Fruit fly (Drosophila melanogaster) whole organism, embryonic: Measurements from ENCODE around the gene CG17633.

Experiments used
- ATbp ChIP-seq: fragments of 200-800 bp; sonication (Bioruptor generic); optimal IDR thresholded peaks from 2 replicates; lab custom pipeline; 2017; ENCODE audit warnings: missing biosample characterization, mild to moderate bottlenecking, missing genetic modification characterization, missing genetic modification reagents
- Bdp1 ChIP-seq: fragments of 200-800 bp; sonication (Bioruptor generic); optimal IDR thresholded peaks from 3 replicates; lab custom pipeline; 2016; ENCODE audit warnings: missing biosample characterization, missing genetic modification characterization
- CG11247 ChIP-seq: fragments of 200-800 bp; sonication (Bioruptor generic); IDR thresholded peaks from 2 replicates; pipeline ENCODE4 v1.3.6; 2022; ENCODE audit warnings: missing biosample characterization, missing genetic modification characterization
- CG14860 ChIP-seq: fragments of 200-800 bp; sonication (Bioruptor generic); IDR thresholded peaks from 3 replicates; pipeline ENCODE4 v1.3.6; 2022; ENCODE audit warnings: missing biosample characterization, missing genetic modification characterization; ENCODE audit not compliant: partially characterized antibody
- CG1603 ChIP-seq: fragments of 200-800 bp; sonication (Bioruptor generic); optimal IDR thresholded peaks from 2 replicates; lab custom pipeline; 2019; ENCODE audit warnings: missing biosample characterization, mild to moderate bottlenecking, missing genetic modification characterization, moderate library complexity
- CG17385 ChIP-seq: fragments of 200-800 bp; sonication (Bioruptor generic); optimal IDR thresholded peaks from 3 replicates; lab custom pipeline; 2018; ENCODE audit warnings: missing biosample characterization, mild to moderate bottlenecking, missing genetic modification characterization
- CG1832 ChIP-seq: fragments of 200-800 bp; sonication (Bioruptor generic); optimal IDR thresholded peaks from 2 replicates; lab custom pipeline; 2017; ENCODE audit warnings: missing biosample characterization, mild to moderate bottlenecking, missing genetic modification characterization, inconsistent platforms
- CG18619 ChIP-seq: fragments of 200-800 bp; sonication (Bioruptor generic); optimal IDR thresholded peaks from 3 replicates; lab custom pipeline; 2017; ENCODE audit warnings: missing biosample characterization, mild to moderate bottlenecking, missing genetic modification characterization
- CG3163 ChIP-seq: fragments of 200-800 bp; sonication (Bioruptor generic); optimal IDR thresholded peaks from 3 replicates; lab custom pipeline; 2016; ENCODE audit warnings: missing biosample characterization, missing genetic modification characterization
- CG3281 ChIP-seq: fragments of 200-800 bp; sonication (Bioruptor generic); optimal IDR thresholded peaks from 3 replicates; lab custom pipeline; 2017; ENCODE audit warnings: missing biosample characterization, mild to moderate bottlenecking, missing genetic modification characterization
- CG3838 ChIP-seq: fragments of 200-800 bp; sonication (Bioruptor generic); optimal IDR thresholded peaks from 3 replicates; lab custom pipeline; 2016; ENCODE audit warnings: missing biosample characterization, missing genetic modification characterization
- CG4360 ChIP-seq: fragments of 200-800 bp; sonication (Bioruptor generic); IDR thresholded peaks from 2 replicates; pipeline ENCODE4 v1.3.6; 2022; ENCODE audit warnings: missing biosample characterization, missing genetic modification characterization
- CG5953 ChIP-seq: fragments of 200-800 bp; sonication (Bioruptor generic); IDR thresholded peaks from 2 replicates; pipeline ENCODE4 v1.3.6; 2022; ENCODE audit warnings: missing biosample characterization, missing genetic modification characterization
- CG6854 ChIP-seq: fragments of 200-800 bp; sonication (Bioruptor generic); optimal IDR thresholded peaks from 3 replicates; lab custom pipeline; 2017; ENCODE audit warnings: missing biosample characterization, mild to moderate bottlenecking, missing genetic modification characterization
- CG8924 ChIP-seq: fragments of 200-800 bp; optimal IDR thresholded peaks from 3 replicates; lab custom pipeline; 2019; ENCODE audit warnings: missing biosample characterization, mild to moderate bottlenecking, missing genetic modification characterization, moderate library complexity
- Camta ChIP-seq: fragments of 200-800 bp; sonication (Bioruptor generic); optimal IDR thresholded peaks from 2 replicates; lab custom pipeline; 2016; ENCODE audit warnings: missing biosample characterization, missing genetic modification characterization
- CkIIα-i1 ChIP-seq: fragments of 200-800 bp; sonication (Bioruptor generic); IDR thresholded peaks from 2 replicates; pipeline ENCODE4 v1.3.6; 2022; ENCODE audit warnings: missing biosample characterization, missing genetic modification characterization
- D19B ChIP-seq: fragments of 200-800 bp; sonication (Bioruptor generic); optimal IDR thresholded peaks from 2 replicates; lab custom pipeline; 2017; ENCODE audit warnings: missing biosample characterization, mild to moderate bottlenecking, missing genetic modification characterization
- Dfd ChIP-seq, 2 experiments: fragments of >200 bp; optimal IDR thresholded peaks; 2 replicates each; lab custom pipeline; 2017; ENCODE audit warnings: missing biosample characterization in 2 of 2, missing genetic modification characterization in 2 of 2
- Doc2 ChIP-seq: fragments of 200-800 bp; sonication (Bioruptor generic); IDR thresholded peaks from 2 replicates; pipeline ENCODE4 v1.3.6; 2022; ENCODE audit warnings: missing biosample characterization, missing genetic modification characterization
- Drgx ChIP-seq: fragments of 200-800 bp; sonication (Bioruptor generic); IDR thresholded peaks from 2 replicates; pipeline ENCODE4 v1.3.6; 2022; ENCODE audit warnings: missing biosample characterization, missing genetic modification characterization
- Eip74EF ChIP-seq, 2 experiments: fragments of 200-800 bp in 1 of 2; fragments of >200 bp in 1 of 2; sonication (Bioruptor generic) in 1 of 2; optimal IDR thresholded peaks; 2 replicates each; lab custom pipeline; 2017 to 2019; ENCODE audit warnings: missing biosample characterization in 2 of 2, missing genetic modification characterization in 2 of 2, mild to moderate bottlenecking in 1 of 2, moderate library complexity in 1 of 2
- Ets97D ChIP-seq: fragments of 200-800 bp; sonication (Bioruptor generic); optimal IDR thresholded peaks from 3 replicates; lab custom pipeline; 2016; ENCODE audit warnings: missing biosample characterization, missing genetic modification characterization
- Fer3 ChIP-seq: fragments of 200-800 bp; sonication (Bioruptor generic); optimal IDR thresholded peaks from 2 replicates; lab custom pipeline; 2018; ENCODE audit warnings: missing biosample characterization, mild to moderate bottlenecking, missing genetic modification characterization, moderate library complexity
- HLH54F ChIP-seq: fragments of 200-800 bp; sonication (Bioruptor generic); optimal IDR thresholded peaks from 3 replicates; lab custom pipeline; 2016; ENCODE audit warnings: missing biosample characterization, missing genetic modification characterization
- HmgZ ChIP-seq: fragments of 200-800 bp; sonication (Bioruptor generic); optimal IDR thresholded peaks from 2 replicates; lab custom pipeline; 2018; ENCODE audit warnings: missing biosample characterization, mild to moderate bottlenecking, missing genetic modification characterization
- Hr39 ChIP-seq: fragments of >200 bp; optimal IDR thresholded peaks from 2 replicates; lab custom pipeline; 2017
- Hsf ChIP-seq: fragments of 200-800 bp; sonication (Bioruptor generic); optimal IDR thresholded peaks from 3 replicates; lab custom pipeline; 2016; ENCODE audit warnings: missing biosample characterization, missing genetic modification characterization
- Side ChIP-seq: fragments of 200-800 bp; sonication (Bioruptor generic); optimal IDR thresholded peaks from 2 replicates; lab custom pipeline; 2016; ENCODE audit warnings: missing biosample characterization, missing genetic modification characterization
- Sox100B ChIP-seq: fragments of 200-800 bp; sonication (Bioruptor generic); optimal IDR thresholded peaks from 3 replicates; lab custom pipeline; 2018; ENCODE audit warnings: missing biosample characterization, mild to moderate bottlenecking, missing genetic modification characterization
- Sry-δ ChIP-seq: fragments of 200-800 bp; sonication (Bioruptor generic); optimal IDR thresholded peaks from 2 replicates; lab custom pipeline; 2016; ENCODE audit warnings: missing biosample characterization, missing genetic modification characterization
- croc ChIP-seq: fragments of 200-800 bp; sonication (Bioruptor generic); conservative IDR thresholded peaks from 3 replicates; pipeline ENCODE4 v1.3.6; 2022; ENCODE audit warnings: missing biosample characterization, missing genetic modification characterization
- disco-r ChIP-seq: fragments of 200-800 bp; sonication (Bioruptor generic); optimal IDR thresholded peaks from 2 replicates; lab custom pipeline; 2016; ENCODE audit warnings: missing biosample characterization, missing genetic modification characterization
- dpn ChIP-seq, 2 experiments: fragments of 200-800 bp; sonication (Bioruptor generic); optimal IDR thresholded peaks; 3 replicates each; lab custom pipeline; 2016; ENCODE audit warnings: missing biosample characterization in 2 of 2, missing genetic modification characterization in 2 of 2
- h ChIP-seq: fragments of >200 bp; optimal IDR thresholded peaks from 2 replicates; lab custom pipeline; 2017
- jigr1 ChIP-seq: fragments of 200-800 bp; sonication (Bioruptor generic); IDR thresholded peaks from 3 replicates; pipeline ENCODE4 v1.3.6; 2022; ENCODE audit warnings: missing biosample characterization, missing genetic modification characterization
- kah ChIP-seq: fragments of 200-800 bp; sonication (Bioruptor generic); optimal IDR thresholded peaks from 2 replicates; lab custom pipeline; 2018; ENCODE audit warnings: missing biosample characterization, mild to moderate bottlenecking, missing genetic modification characterization
- luna ChIP-seq: fragments of 200-800 bp; sonication (Bioruptor generic); optimal IDR thresholded peaks from 2 replicates; lab custom pipeline; 2016; ENCODE audit warnings: missing biosample characterization, missing genetic modification characterization
- maf-S ChIP-seq: fragments of 200-800 bp; sonication (Bioruptor generic); optimal IDR thresholded peaks from 2 replicates; lab custom pipeline; 2016; ENCODE audit warnings: missing biosample characterization, missing genetic modification characterization
- nerfin-2 ChIP-seq: fragments of 200-800 bp; sonication (Bioruptor generic); IDR thresholded peaks from 2 replicates; pipeline ENCODE4 v1.3.6; 2022; ENCODE audit warnings: missing biosample characterization, missing genetic modification characterization; ENCODE audit not compliant: partially characterized antibody
- nmo ChIP-seq: fragments of 200-800 bp; sonication (Bioruptor generic); optimal IDR thresholded peaks from 2 replicates; lab custom pipeline; 2018; ENCODE audit warnings: missing biosample characterization, mild to moderate bottlenecking, missing genetic modification characterization, moderate library complexity
- onecut ChIP-seq: fragments of 200-800 bp; sonication (Bioruptor generic); IDR thresholded peaks from 2 replicates; pipeline ENCODE4 v1.3.6; 2022; ENCODE audit warnings: missing biosample characterization, missing genetic modification characterization
- salm ChIP-seq: fragments of 200-800 bp; sonication (Bioruptor generic); optimal IDR thresholded peaks from 2 replicates; lab custom pipeline; 2018; ENCODE audit warnings: missing biosample characterization, mild to moderate bottlenecking, missing genetic modification characterization
- scrt ChIP-seq: fragments of 200-800 bp; sonication (Bioruptor generic); optimal IDR thresholded peaks from 2 replicates; lab custom pipeline; 2018; ENCODE audit warnings: missing biosample characterization, mild to moderate bottlenecking, missing genetic modification characterization, moderate library complexity
- shn ChIP-seq: fragments of 200-800 bp; sonication (Bioruptor generic); optimal IDR thresholded peaks from 3 replicates; lab custom pipeline; 2016; ENCODE audit warnings: missing biosample characterization, missing genetic modification characterization
- sisA ChIP-seq: fragments of 200-800 bp; sonication (Bioruptor generic); IDR thresholded peaks from 2 replicates; pipeline ENCODE4 v1.3.6; 2022; ENCODE audit warnings: missing biosample characterization, missing genetic modification characterization
- tna ChIP-seq: fragments of 200-800 bp; sonication (Bioruptor generic); IDR thresholded peaks from 2 replicates; pipeline ENCODE4 v1.3.6; 2022; ENCODE audit warnings: missing biosample characterization, missing genetic modification characterization; ENCODE audit not compliant: partially characterized antibody
- twi ChIP-seq: fragments of 200-800 bp; optimal IDR thresholded peaks from 2 replicates; lab custom pipeline; 2019; ENCODE audit warnings: missing biosample characterization, mild to moderate bottlenecking, missing genetic modification characterization, moderate library complexity
- tx ChIP-seq: fragments of 200-800 bp; sonication (Bioruptor generic); optimal IDR thresholded peaks from 2 replicates; lab custom pipeline; 2016; ENCODE audit warnings: missing biosample characterization, missing genetic modification characterization
- vnd ChIP-seq: fragments of 200-800 bp; sonication (Bioruptor generic); IDR thresholded peaks from 3 replicates; pipeline ENCODE4 v1.3.6; 2022; ENCODE audit warnings: missing biosample characterization, missing genetic modification characterization; ENCODE audit not compliant: partially characterized antibody
- yki ChIP-seq: fragments of >200 bp; optimal IDR thresholded peaks from 3 replicates; lab custom pipeline; 2018
- zen2 ChIP-seq: fragments of 200-800 bp; sonication (Bioruptor generic); IDR thresholded peaks from 3 replicates; pipeline ENCODE4 v1.3.6; 2022; ENCODE audit warnings: missing biosample characterization, missing genetic modification characterization; ENCODE audit not compliant: partially characterized antibody

The CG17633 gene

dm6 chr2L:9779147-9779546, 10.3 kb downstream of the CG17633 start (continued):
- TF ChIP-seq salm (tag; lab: Kevin White, UChicago) (no peak), HLH54F (GFP tag; lab: Kevin White, UChicago) (peak; percentile 15), twi (tag; lab: Kevin White, UChicago) (no peak), HmgZ (no peak), CkIIα-i1 (no peak), D19B (GFP tag; lab: Kevin White, UChicago) (peak; percentile 62), Hr39 (no peak), Hsf (GFP tag; lab: Kevin White, UChicago) (no peak), CG3281 (GFP tag; lab: Kevin White, UChicago) (peak; percentile 44), ATbp (no peak), Dfd (GFP tag; optimal IDR thresholded peaks at IDR 0.05; lab: Kevin White, UChicago) (no peak), CG11247 (GFP tag; lab: Robert Waterston, UW) (0 out of 2 replicates have a peak, but pooled peaks have one; percentile 13), disco-r (GFP tag; lab: Kevin White, UChicago) (no peak), nerfin-2 (GFP tag; lab: Robert Waterston, UW) (no peak), Ets97D (GFP tag; lab: Kevin White, UChicago) (no peak), CG5953 (GFP tag; lab: Robert Waterston, UW) (no peak), tna (GFP tag; lab: Robert Waterston, UW) (no peak), CG8924 (tag; lab: Kevin White, UChicago) (peak; percentile 25), Fer3 (tag; lab: Kevin White, UChicago) (peak; percentile 40), yki (lab: Kevin White, UChicago) (no peak), CG1603 (tag; lab: Kevin White, UChicago) (peak; percentile 5), maf-S (GFP tag; lab: Kevin White, UChicago) (no peak), kah (no peak), Side (GFP tag; lab: Kevin White, UChicago) (no peak), Camta (no peak), vnd (no peak), CG14860 (GFP tag; lab: Robert Waterston, UW) (no peak), CG3163 (no peak), onecut (GFP tag; lab: Robert Waterston, UW) (no peak), jigr1 (GFP tag; lab: Robert Waterston, UW) (no peak), Doc2 (GFP tag; lab: Robert Waterston, UW) (no peak), CG18619 (GFP tag; lab: Kevin White, UChicago) (peak; percentile 7), CG1832 (GFP tag; lab: Kevin White, UChicago) (no peak), croc (no peak), shn (GFP tag; lab: Kevin White, UChicago) (peak; percentile 29), dpn (GFP tag; optimal IDR thresholded peaks at IDR 0.05; lab: Kevin White, UChicago) (peak in 1 of 2 experiments; percentile 28), CG17385 (GFP tag; lab: Kevin White, UChicago) (peak; percentile 16), scrt (GFP tag; lab: Kevin White, UChicago) (no peak), Eip74EF (GFP tag; optimal IDR thresholded peaks at IDR 0.05; lab: Kevin White, UChicago) (no peak), zen2 (GFP tag; lab: Robert Waterston, UW) (0 out of 3 replicates have a peak, but pooled peaks have one; percentile 4), h (lab: Kevin White, UChicago) (no peak), Bdp1 (GFP tag; lab: Kevin White, UChicago) (no peak), Sox100B (no peak), sisA (GFP tag; lab: Robert Waterston, UW) (no peak), Sry-δ (no peak), Drgx (0 out of 2 replicates have a peak, but pooled peaks have one; percentile 12), tx (GFP tag; lab: Kevin White, UChicago) (no peak), CG6854 (no peak), nmo (GFP tag; lab: Kevin White, UChicago) (no peak), CG4360 (GFP tag; lab: Robert Waterston, UW) (no peak), luna (GFP tag; lab: Kevin White, UChicago) (no peak), CG3838 (GFP tag; lab: Kevin White, UChicago) (no peak)
